Fruit fly (Drosophila melanogaster): ENCODE measurements around the gene Gal.
A peak's percentile ranks its signal among the peaks of the same experiment; 100 is the strongest.

The Gal gene

DNA sequence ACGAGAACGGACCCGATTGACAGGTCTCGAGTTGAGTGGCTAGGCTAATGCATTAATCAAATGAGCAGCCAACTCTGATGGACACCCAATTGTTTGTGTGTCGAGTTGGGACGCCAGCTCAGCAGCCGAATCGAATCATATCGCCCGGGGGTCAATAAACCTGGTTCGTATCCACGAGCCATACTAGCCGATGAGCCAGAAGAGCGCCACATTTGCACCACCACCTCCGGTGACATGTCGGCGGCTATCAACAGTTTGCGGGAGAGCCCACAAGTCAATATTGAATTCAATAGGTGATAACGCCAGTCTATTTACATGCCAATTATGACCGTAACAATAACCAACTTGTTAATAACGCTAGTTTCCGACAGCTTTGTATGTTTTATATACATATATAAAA, 32.5 kb downstream of the Gal start (continued):
- TF ChIP-seq Eip74EF (GFP tag; optimal IDR thresholded peaks at IDR 0.05) = peak in 1 of 2 experiments; percentile 27
- TF ChIP-seq CG13775 (GFP tag; optimal IDR thresholded peaks at IDR 0.05) = no peak
- no peak for TF ChIP-seq Hmx (GFP tag; optimal IDR thresholded peaks at IDR 0.05)
- TF ChIP-seq ken (GFP tag; IDR thresholded peaks at IDR 0.05) = no peak
- TF ChIP-seq unc-4 (GFP tag; IDR thresholded peaks at IDR 0.05; ENCODE audit: partially characterized antibody) = no peak
- no peak for TF ChIP-seq amos (GFP tag; IDR thresholded peaks at IDR 0.05; ENCODE audit: partially characterized antibody)
- no peak for TF ChIP-seq CG7271 (tag; optimal IDR thresholded peaks at IDR 0.05)
- TF ChIP-seq lola (GFP tag; optimal IDR thresholded peaks at IDR 0.05) = peak in 1 of 3 experiments; percentile 19
- TF ChIP-seq CG18011 (GFP tag; optimal IDR thresholded peaks at IDR 0.05) = peak; percentile 2
- peak; percentile 33 for TF ChIP-seq CG12104 (GFP tag; optimal IDR thresholded peaks at IDR 0.05)
- no peak for TF ChIP-seq CG16813 (GFP tag; IDR thresholded peaks at IDR 0.05; ENCODE audit: partially characterized antibody)
- TF ChIP-seq CG6791 (GFP tag; IDR thresholded peaks at IDR 0.05; ENCODE audit: partially characterized antibody) = no peak
- peak; percentile 45 for TF ChIP-seq CG34376 (GFP tag; optimal IDR thresholded peaks at IDR 0.05)
- TF ChIP-seq Meics (GFP tag; optimal IDR thresholded peaks at IDR 0.05) = peak; percentile 60
- TF ChIP-seq Awh (GFP tag; IDR thresholded peaks at IDR 0.05) = peak; percentile 76; the same call in 1 of the 2 replicates
- peak; percentile 46; the same call in 1 of the 2 replicates for TF ChIP-seq NFAT (GFP tag; IDR thresholded peaks at IDR 0.05)
- TF ChIP-seq CG12769 (tag; optimal IDR thresholded peaks at IDR 0.05) = peak; percentile 79
- no peak for TF ChIP-seq CG17361 (GFP tag; IDR thresholded peaks at IDR 0.05)
- TF ChIP-seq gce (GFP tag; IDR thresholded peaks at IDR 0.05) = peak; percentile 63; the same call in 2 of the 3 replicates
- TF ChIP-seq Rfx (GFP tag; IDR thresholded peaks at IDR 0.05) = peak; percentile 36; the same call in 1 of the 2 replicates
- peak; percentile 78 for TF ChIP-seq CG18599 (GFP tag; optimal IDR thresholded peaks at IDR 0.05)
- peak; percentile 32 for TF ChIP-seq CG1603 (tag; optimal IDR thresholded peaks at IDR 0.05)
- peak; percentile 28 for TF ChIP-seq CG12942 (GFP tag; optimal IDR thresholded peaks at IDR 0.05)
- TF ChIP-seq kni (GFP tag; optimal IDR thresholded peaks at IDR 0.05) = peak; percentile 82
- no peak for TF ChIP-seq Trl (optimal IDR thresholded peaks at IDR 0.05)
- no peak for TF ChIP-seq Trl (GFP tag; optimal IDR thresholded peaks at IDR 0.05)
- TF ChIP-seq CG14050 (GFP tag; IDR thresholded peaks at IDR 0.05) = peak; percentile 41; the same call in 1 of the 3 replicates
- TF ChIP-seq inv (GFP tag; IDR thresholded peaks at IDR 0.05; ENCODE audit: partially characterized antibody) = no peak
- TF ChIP-seq schlank (tag; optimal IDR thresholded peaks at IDR 0.05) = peak; percentile 77
- peak; percentile 78 for TF ChIP-seq wek (GFP tag; optimal IDR thresholded peaks at IDR 0.05)
- TF ChIP-seq CG4328 (GFP tag; optimal IDR thresholded peaks at IDR 0.05) = peak; percentile 78
- peak; percentile 49 for TF ChIP-seq bcd (GFP tag; optimal IDR thresholded peaks at IDR 0.05)
- peak; percentile 56 for TF ChIP-seq nerfin-1 (tag; optimal IDR thresholded peaks at IDR 0.05)
- TF ChIP-seq lab (GFP tag; optimal IDR thresholded peaks at IDR 0.05) = peak; percentile 89
- TF ChIP-seq Neu2 (GFP tag; optimal IDR thresholded peaks at IDR 0.05; ENCODE audit: borderline replicate concordance) = no peak
- peak; percentile 66 for TF ChIP-seq CG15514 (GFP tag; optimal IDR thresholded peaks at IDR 0.05)
- TF ChIP-seq Lhr (GFP tag; optimal IDR thresholded peaks at IDR 0.05) = peak; percentile 23
- TF ChIP-seq caup (GFP tag; optimal IDR thresholded peaks at IDR 0.05; ENCODE audit: severe bottlenecking) = peak; percentile 84
- no peak for TF ChIP-seq CG16779 (GFP tag; IDR thresholded peaks at IDR 0.05)
- no peak for TF ChIP-seq sens-2 (GFP tag; IDR thresholded peaks at IDR 0.05)
- no peak for TF ChIP-seq Myb (GFP tag; optimal IDR thresholded peaks at IDR 0.05)
- no peak for TF ChIP-seq sisA (GFP tag; IDR thresholded peaks at IDR 0.05)
- no peak for TF ChIP-seq D19A (tag; optimal IDR thresholded peaks at IDR 0.05)
- TF ChIP-seq CG2129 (GFP tag; IDR thresholded peaks at IDR 0.05; ENCODE audit: partially characterized antibody) = no peak
- peak; percentile 54 for TF ChIP-seq fd3F (GFP tag; optimal IDR thresholded peaks at IDR 0.05)
- TF ChIP-seq dysf (GFP tag; IDR thresholded peaks at IDR 0.05) = peak; percentile 15; the same call in 1 of the 3 replicates
- peak; percentile 9 for TF ChIP-seq NK7.1 (GFP tag; optimal IDR thresholded peaks at IDR 0.05)
- TF ChIP-seq pnt (GFP tag; optimal IDR thresholded peaks at IDR 0.05) = no peak
- peak; percentile 67 for TF ChIP-seq CG17385 (GFP tag; optimal IDR thresholded peaks at IDR 0.05)

All from whole organism, embryonic.